Worm (Caenorhabditis elegans): ENCODE results near the gene T19H5.7.

ce11 chrII:9490589-9490988 is 10.7 kb upstream of the T19H5.7 start:
- TF ChIP-seq peb-1 (tag; optimal IDR thresholded peaks at IDR 0.05) = no peak
- TF ChIP-seq nhr-10 (tag; optimal IDR thresholded peaks at IDR 0.05) = no peak
- no peak for TF ChIP-seq fos-1 (tag; optimal IDR thresholded peaks at IDR 0.05)

Measured in whole organism, L2 larva.